Worm (Caenorhabditis elegans) whole organism, midembryonic: ENCODE data around the gene plc-4.

Source experiments
- T22C8.4 ChIP-seq: fragments of 200-800 bp; sonication (Bioruptor generic); IDR thresholded peaks from 2 replicates; pipeline ENCODE4 v1.3.6; 2022; ENCODE audit warnings: missing genetic modification characterization, missing compliant biosample characterization
- cog-1 ChIP-seq: sonication (generic microtip); optimal IDR thresholded peaks from 2 replicates; lab custom pipeline; 2016; ENCODE audit warnings: missing genetic modification characterization, missing compliant biosample characterization
- flt-1 ChIP-seq: fragments of 200-800 bp; sonication (Bioruptor generic); IDR thresholded peaks from 2 replicates; pipeline ENCODE4 v1.3.6; 2022; ENCODE audit warnings: missing genetic modification characterization, missing compliant biosample characterization
- klf-2 ChIP-seq: fragments of 200-800 bp; sonication (Bioruptor generic); conservative IDR thresholded peaks from 2 replicates; pipeline ENCODE4 v1.3.6; 2022; ENCODE audit warnings: missing genetic modification reagents, missing genetic modification characterization, missing compliant biosample characterization
- med-1 ChIP-seq: sonication (generic microtip); optimal IDR thresholded peaks from 2 replicates; lab custom pipeline; 2017; ENCODE audit warnings: missing genetic modification characterization, mild to moderate bottlenecking, missing compliant biosample characterization, antibody characterized with exemption, missing genetic modification reagents; ENCODE audit not compliant: insufficient read depth
- ref-1 ChIP-seq: fragments of 200-800 bp; sonication (Bioruptor generic); conservative IDR thresholded peaks from 2 replicates; pipeline ENCODE4 v1.3.6; 2022; ENCODE audit warnings: missing genetic modification reagents, missing genetic modification characterization, missing compliant biosample characterization
- tab-1 ChIP-seq: fragments of 200-800 bp; sonication (Bioruptor generic); IDR thresholded peaks from 2 replicates; pipeline ENCODE4 v1.3.6; 2022; ENCODE audit warnings: missing genetic modification characterization, missing compliant biosample characterization
- ztf-23 ChIP-seq: fragments of 200-800 bp; sonication (Bioruptor generic); IDR thresholded peaks from 2 replicates; pipeline ENCODE4 v1.3.6; 2022; ENCODE audit warnings: missing genetic modification reagents, missing genetic modification characterization, missing compliant biosample characterization
- ztf-29 ChIP-seq: fragments of 200-800 bp; sonication (Bioruptor generic); IDR thresholded peaks from 2 replicates; pipeline ENCODE4 v1.3.6; 2022; ENCODE audit warnings: missing genetic modification reagents, missing genetic modification characterization, missing compliant biosample characterization

The plc-4 gene

ce11 chrIV:7521591-7521990 is 9.1 kb upstream of the plc-4 start:
- no peak for TF ChIP-seq flt-1
- no peak for TF ChIP-seq ref-1 (GFP tag; lab: Robert Waterston, UW)
- TF ChIP-seq ztf-29: no peak
- TF ChIP-seq ztf-23 (GFP tag; lab: Robert Waterston, UW): no peak
- no peak for TF ChIP-seq med-1 (GFP tag; lab: Kevin White, UChicago)
- no peak for TF ChIP-seq T22C8.4 (GFP tag; lab: Robert Waterston, UW)
- TF ChIP-seq tab-1 (GFP tag; lab: Robert Waterston, UW): no peak
- no peak for TF ChIP-seq cog-1 (tag; lab: Kevin White, UChicago)
- no peak for TF ChIP-seq klf-2 (GFP tag; lab: Robert Waterston, UW)

ce11 chrIV:7520841-7521240 is 8.4 kb upstream of the plc-4 start:
- TF ChIP-seq med-1 (GFP tag; lab: Kevin White, UChicago): no peak
- TF ChIP-seq T22C8.4 (GFP tag; lab: Robert Waterston, UW): no peak
- TF ChIP-seq ztf-23 (GFP tag; lab: Robert Waterston, UW): no peak
- TF ChIP-seq klf-2 (GFP tag; lab: Robert Waterston, UW): no peak
- no peak for TF ChIP-seq tab-1 (GFP tag; lab: Robert Waterston, UW)
- no peak for TF ChIP-seq ztf-29
- TF ChIP-seq flt-1: no peak
- TF ChIP-seq ref-1 (GFP tag; lab: Robert Waterston, UW): no peak
- no peak for TF ChIP-seq cog-1 (tag; lab: Kevin White, UChicago)

ce11 chrIV:7520258-7520657 is 7.8 kb upstream of the plc-4 start:
- TF ChIP-seq T22C8.4 (GFP tag; lab: Robert Waterston, UW) (no peak), med-1 (GFP tag; lab: Kevin White, UChicago) (no peak), ztf-23 (GFP tag; lab: Robert Waterston, UW) (no peak)

- TF ChIP-seq klf-2 (GFP tag; lab: Robert Waterston, UW) (no peak), T22C8.4 (GFP tag; lab: Robert Waterston, UW) (no peak), ztf-23 (GFP tag; lab: Robert Waterston, UW) (no peak), flt-1 (no peak), ztf-29 (no peak), cog-1 (tag; lab: Kevin White, UChicago) (no peak), med-1 (GFP tag; lab: Kevin White, UChicago) (no peak)
Observed at ce11 chrIV:7516167-7516566, 3.7 kb upstream of the plc-4 start, which contains the start of the genes R05G6.9 and R05G6.3. Gene R05G6.9, minus strand, starts transcription at chrIV:7516267. Gene R05G6.3, plus strand, starts transcription at chrIV:7516552.

- TF ChIP-seq klf-2 (GFP tag; lab: Robert Waterston, UW) (no peak), ztf-23 (GFP tag; lab: Robert Waterston, UW) (no peak), T22C8.4 (GFP tag; lab: Robert Waterston, UW) (no peak), cog-1 (tag; lab: Kevin White, UChicago) (no peak), ztf-29 (no peak), med-1 (GFP tag; lab: Kevin White, UChicago) (no peak), ref-1 (GFP tag; lab: Robert Waterston, UW) (no peak), flt-1 (no peak), tab-1 (GFP tag; lab: Robert Waterston, UW) (no peak)
Observed at ce11 chrIV:7510829-7511228, 1.6 kb downstream of the plc-4 start.

- TF ChIP-seq ref-1 (GFP tag; lab: Robert Waterston, UW) (no peak), cog-1 (tag; lab: Kevin White, UChicago) (no peak), ztf-23 (GFP tag; lab: Robert Waterston, UW) (no peak), med-1 (GFP tag; lab: Kevin White, UChicago) (no peak), ztf-29 (no peak), tab-1 (GFP tag; lab: Robert Waterston, UW) (no peak), flt-1 (no peak), klf-2 (GFP tag; lab: Robert Waterston, UW) (no peak), T22C8.4 (GFP tag; lab: Robert Waterston, UW) (no peak)
Observed at ce11 chrIV:7508850-7509249, 3.6 kb downstream of the plc-4 start.

- TF ChIP-seq flt-1 (0 out of 2 replicates have a peak, but pooled peaks have one; percentile 54), T22C8.4 (GFP tag; lab: Robert Waterston, UW) (no peak)
Observed at ce11 chrIV:7507841-7508509, 4.5 kb downstream of the plc-4 start, which contains the start of the genes vdac-1 and R05G6.5. Gene vdac-1, minus strand, starts transcription at chrIV:7507891. Gene R05G6.5, plus strand, starts transcription at chrIV:7508367.

- TF ChIP-seq tab-1 (GFP tag; lab: Robert Waterston, UW) (no peak), med-1 (GFP tag; lab: Kevin White, UChicago) (no peak), ztf-23 (GFP tag; lab: Robert Waterston, UW) (no peak), flt-1 (no peak), ref-1 (GFP tag; lab: Robert Waterston, UW) (no peak), ztf-29 (no peak), T22C8.4 (GFP tag; lab: Robert Waterston, UW) (no peak), klf-2 (GFP tag; lab: Robert Waterston, UW) (no peak), cog-1 (tag; lab: Kevin White, UChicago) (no peak)
Observed at ce11 chrIV:7507305-7507704, 5.2 kb downstream of the plc-4 start.

- TF ChIP-seq ztf-23 (GFP tag; lab: Robert Waterston, UW) (no peak), ztf-29 (no peak), ref-1 (GFP tag; lab: Robert Waterston, UW) (no peak), T22C8.4 (GFP tag; lab: Robert Waterston, UW) (no peak), klf-2 (GFP tag; lab: Robert Waterston, UW) (no peak)
Observed at ce11 chrIV:7506711-7507110, 5.8 kb downstream of the plc-4 start.
